Worm (Caenorhabditis elegans): ENCODE data around the gene acr-20.

Gene acr-20

DNA sequence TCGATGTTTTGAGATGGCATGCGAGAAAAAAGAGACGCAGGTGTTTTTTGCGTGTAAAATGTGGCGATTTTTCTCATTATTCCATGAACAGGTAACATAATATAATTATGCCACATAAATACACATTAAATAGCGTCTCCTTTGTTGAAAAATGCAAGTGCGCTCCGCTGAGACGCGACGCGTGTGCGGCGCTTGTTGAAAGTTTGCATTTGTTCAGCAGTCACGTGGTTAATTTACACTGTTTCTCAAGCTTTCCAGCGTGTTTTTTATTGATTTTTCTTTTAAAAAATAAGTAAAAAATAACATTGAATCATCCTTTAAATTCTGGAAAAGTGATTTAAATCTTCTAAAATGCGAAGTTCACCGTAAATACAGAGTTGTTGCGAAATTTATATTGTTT, 21.9 kb upstream of the acr-20 start (continued):
- TF ChIP-seq fos-1 (tag; optimal IDR thresholded peaks at IDR 0.05) = peak; percentile 50
- TF ChIP-seq unc-62 (GFP tag; optimal IDR thresholded peaks at IDR 0.05) = no peak
- TF ChIP-seq swsn-7 (tag; optimal IDR thresholded peaks at IDR 0.05) = peak; percentile 83
- TF ChIP-seq nhr-237 (tag; optimal IDR thresholded peaks at IDR 0.05) = peak; percentile 59
- no peak for TF ChIP-seq ets-5 (GFP tag; IDR thresholded peaks at IDR 0.05)
- TF ChIP-seq lin-35 (GFP tag; optimal IDR thresholded peaks at IDR 0.05) = peak; percentile 89 to 91
- TF ChIP-seq efl-3 (GFP tag; optimal IDR thresholded peaks at IDR 0.05) = no peak
- TF ChIP-seq fkh-8 (tag; optimal IDR thresholded peaks at IDR 0.05) = peak; percentile 90
- TF ChIP-seq ztf-11 (tag; optimal IDR thresholded peaks at IDR 0.05) = peak in 1 of 2 experiments; percentile 48
- no peak for TF ChIP-seq tlp-1 (tag; optimal IDR thresholded peaks at IDR 0.05)
- TF ChIP-seq nhr-20 (tag; optimal IDR thresholded peaks at IDR 0.05) = peak; percentile 91
- TF ChIP-seq vab-15 (tag; optimal IDR thresholded peaks at IDR 0.05) = no peak
- peak; percentile 99 for TF ChIP-seq unc-130 (tag; optimal IDR thresholded peaks at IDR 0.05)
- peak; percentile 94 for TF ChIP-seq nhr-71 (tag; optimal IDR thresholded peaks at IDR 0.05)
- no peak for TF ChIP-seq fkh-4 (tag; optimal IDR thresholded peaks at IDR 0.05; ENCODE audit: borderline replicate concordance)
- TF ChIP-seq jun-1 (tag; optimal IDR thresholded peaks at IDR 0.05) = peak; percentile 56
- TF ChIP-seq ztf-4 (tag; optimal IDR thresholded peaks at IDR 0.05) = peak; percentile 64
- peak; percentile 75 for TF ChIP-seq blmp-1 (tag; optimal IDR thresholded peaks at IDR 0.05)
- no peak for TF ChIP-seq hlh-17 (GFP tag; optimal IDR thresholded peaks at IDR 0.05; ENCODE audit: borderline replicate concordance)
- TF ChIP-seq rnt-1 (tag; optimal IDR thresholded peaks at IDR 0.05) = peak; percentile 76
- TF ChIP-seq ceh-90 (tag; optimal IDR thresholded peaks at IDR 0.05) = peak; percentile 27
- TF ChIP-seq snpc-4 (tag; optimal IDR thresholded peaks at IDR 0.05) = peak; percentile 84
- TF ChIP-seq aha-1 (tag; optimal IDR thresholded peaks at IDR 0.05) = no peak
- TF ChIP-seq nhr-76 (tag; optimal IDR thresholded peaks at IDR 0.05) = no peak
- no peak for TF ChIP-seq sptf-1 (tag; optimal IDR thresholded peaks at IDR 0.05)
- TF ChIP-seq skn-1 (tag; optimal IDR thresholded peaks at IDR 0.05) = peak; percentile 93
- TF ChIP-seq ama-1 (optimal IDR thresholded peaks at IDR 0.05) = peak; percentile 34
- no peak for TF ChIP-seq grh-1 (GFP tag; IDR thresholded peaks at IDR 0.05)
- no peak; the same call in 1 of the 2 replicates for TF ChIP-seq ceh-88 (GFP tag; IDR thresholded peaks at IDR 0.05)
- peak; percentile 81 for TF ChIP-seq lin-13 (GFP tag; optimal IDR thresholded peaks at IDR 0.05)

DNA sequence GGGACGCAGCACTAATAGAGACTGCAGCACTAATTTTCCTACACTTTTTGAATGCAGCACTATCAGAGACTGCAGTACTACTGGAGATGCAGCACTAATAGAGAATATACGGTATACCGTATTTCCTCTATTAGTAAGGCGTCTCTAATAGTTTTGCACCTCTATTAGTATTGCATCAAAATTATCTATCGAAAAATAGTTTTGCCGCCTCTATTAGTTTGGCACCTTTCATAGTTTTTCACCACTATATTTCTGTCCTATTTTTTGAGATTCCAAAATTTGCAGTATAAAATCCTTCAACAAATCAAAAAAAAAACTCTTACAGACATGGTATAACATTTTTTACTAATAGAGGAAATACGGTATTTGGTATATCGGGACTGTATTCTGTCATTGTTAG, 16.1 kb upstream of the acr-20 start:
- no peak for TF ChIP-seq lsy-2 (tag; optimal IDR thresholded peaks at IDR 0.05)
- no peak for TF ChIP-seq nhr-20 (tag; optimal IDR thresholded peaks at IDR 0.05)
- no peak for TF ChIP-seq egl-13 (tag; optimal IDR thresholded peaks at IDR 0.05)
- no peak for TF ChIP-seq unc-98 (GFP tag; IDR thresholded peaks at IDR 0.05)
- no peak for TF ChIP-seq ztf-4 (tag; optimal IDR thresholded peaks at IDR 0.05)
- TF ChIP-seq ces-1 (GFP tag; optimal IDR thresholded peaks at IDR 0.05) = no peak
- TF ChIP-seq skn-1 (tag; optimal IDR thresholded peaks at IDR 0.05) = no peak
- TF ChIP-seq efl-1 (optimal IDR thresholded peaks at IDR 0.05) = no peak
- no peak for TF ChIP-seq efl-1 (GFP tag; optimal IDR thresholded peaks at IDR 0.05 in 1 of 2)
- no peak for TF ChIP-seq snu-23 (GFP tag; optimal IDR thresholded peaks at IDR 0.05)
- TF ChIP-seq ceh-63 (GFP tag; optimal IDR thresholded peaks at IDR 0.05) = no peak
- TF ChIP-seq nhr-237 (tag; optimal IDR thresholded peaks at IDR 0.05) = no peak
- no peak for TF ChIP-seq nhr-77 (tag; optimal IDR thresholded peaks at IDR 0.05)
- no peak for TF ChIP-seq grh-1 (GFP tag; IDR thresholded peaks at IDR 0.05)
- no peak for TF ChIP-seq nhr-85 (tag)
- TF ChIP-seq lin-13 (GFP tag; optimal IDR thresholded peaks at IDR 0.05) = no peak
- TF ChIP-seq vab-15 (tag; optimal IDR thresholded peaks at IDR 0.05) = no peak

DNA sequence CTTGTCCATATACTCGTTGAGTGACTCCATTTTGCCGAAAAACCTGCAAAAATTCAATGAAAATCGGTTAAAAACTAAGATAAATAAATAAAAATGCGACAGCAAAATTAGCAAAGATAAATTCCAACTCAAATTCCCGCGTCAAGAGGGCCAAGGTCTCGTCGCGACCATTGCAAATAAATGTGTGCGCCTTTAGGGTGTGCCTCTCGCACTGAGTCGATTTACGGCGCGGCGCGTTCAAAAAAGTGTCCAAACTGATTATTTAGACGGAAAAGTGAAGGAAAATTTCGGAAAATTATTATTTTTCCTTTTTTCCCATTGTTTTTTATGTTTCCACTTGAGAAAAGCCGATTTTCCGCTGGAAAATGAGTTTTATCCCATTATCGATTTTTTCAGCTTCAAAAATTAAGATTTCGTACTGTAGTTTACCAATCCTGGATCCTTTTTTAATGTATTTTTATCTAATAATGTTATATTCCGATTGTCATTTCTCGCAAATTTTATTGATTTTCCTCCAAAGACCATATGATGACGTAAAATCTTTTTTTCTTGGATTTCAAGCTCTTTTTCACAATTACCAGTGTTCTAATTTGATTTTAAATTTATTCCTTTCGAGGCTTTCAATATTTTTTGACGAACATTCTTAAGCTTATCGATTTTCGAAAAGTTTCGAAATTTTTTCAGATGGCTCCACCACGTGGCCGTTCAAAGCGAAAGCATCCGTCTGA, 12.5 kb upstream of the acr-20 start, which contains the start of the genes kbp-3 and nurf-1:
Gene kbp-3, minus strand, starts transcription at position 43 of the 728 bp plus-strand sequence.
Gene nurf-1, plus strand, starts transcription at position 678 of the 728 bp plus-strand sequence.
- TF ChIP-seq nhr-76 (tag; optimal IDR thresholded peaks at IDR 0.05) (no peak), hlh-17 (GFP tag; optimal IDR thresholded peaks at IDR 0.05; ENCODE audit: borderline replicate concordance) (no peak), pag-3 (tag; optimal IDR thresholded peaks at IDR 0.05; ENCODE audit: borderline replicate concordance, insufficient read depth) (no peak), egl-13 (tag; optimal IDR thresholded peaks at IDR 0.05) (no peak), ztf-4 (tag; optimal IDR thresholded peaks at IDR 0.05) (no peak), C16A3.4 (tag; optimal IDR thresholded peaks at IDR 0.05) (peak; percentile 67), nhr-71 (tag; optimal IDR thresholded peaks at IDR 0.05) (peak; percentile 57), grh-1 (GFP tag; IDR thresholded peaks at IDR 0.05) (no peak), mep-1 (tag; optimal IDR thresholded peaks at IDR 0.05) (peak; percentile 15), skn-1 (tag; optimal IDR thresholded peaks at IDR 0.05) (peak; percentile 62), sptf-1 (tag; optimal IDR thresholded peaks at IDR 0.05) (no peak), fkh-10 (GFP tag; optimal IDR thresholded peaks at IDR 0.05) (no peak), efl-3 (GFP tag; optimal IDR thresholded peaks at IDR 0.05) (no peak), sup-37 (GFP tag; optimal IDR thresholded peaks at IDR 0.05) (no peak), lin-14 (GFP tag; optimal IDR thresholded peaks at IDR 0.05) (no peak), dsc-1 (tag; optimal IDR thresholded peaks at IDR 0.05) (peak; percentile 22), vab-15 (tag; optimal IDR thresholded peaks at IDR 0.05) (no peak), rnt-1 (tag; optimal IDR thresholded peaks at IDR 0.05) (peak; percentile 31), xbp-1 (tag; optimal IDR thresholded peaks at IDR 0.05) (peak; percentile 38), ceh-90 (tag; optimal IDR thresholded peaks at IDR 0.05) (no peak), nhr-20 (tag; optimal IDR thresholded peaks at IDR 0.05) (peak; percentile 47)
